Worm (Caenorhabditis elegans): ENCODE data around the gene C44B12.9.

ce11 chrIV:1093870-1094564, 10.4 kb downstream of the C44B12.9 start, which contains the start of the genes cct-8 and Y55F3AR.2:
- peak; percentile 98 for TF ChIP-seq dmd-6 (GFP tag; IDR thresholded peaks at IDR 0.05)
- TF ChIP-seq mdl-1 (tag; optimal IDR thresholded peaks at IDR 0.05): peak in 1 of 2 experiments; percentile 65
- TF ChIP-seq ZK546.5 (tag; optimal IDR thresholded peaks at IDR 0.05): peak; percentile 15 to 67
- peak; percentile 94 for TF ChIP-seq dpl-1 (GFP tag; optimal IDR thresholded peaks at IDR 0.05)
- peak; percentile 58 for TF ChIP-seq nhr-76 (tag; optimal IDR thresholded peaks at IDR 0.05)
- no peak for TF ChIP-seq daf-12 (tag; optimal IDR thresholded peaks at IDR 0.05)
- TF ChIP-seq Y75B8A.6 (GFP tag; IDR thresholded peaks at IDR 0.05): peak; percentile 94

Measured in whole organism, L4 larva.